Worm (Caenorhabditis elegans) whole organism, early embryonic: ENCODE data around the gene lin-38.

Experiments used
- B0310.2 ChIP-seq: sonication (generic microtip); optimal IDR thresholded peaks from 2 replicates; lab custom pipeline; 2016; ENCODE audit warnings: mild to moderate bottlenecking, missing genetic modification characterization, missing compliant biosample characterization
- F13C5.2 ChIP-seq: sonication (generic microtip); optimal IDR thresholded peaks from 2 replicates; lab custom pipeline; 2017; ENCODE audit warnings: mild to moderate bottlenecking, missing genetic modification characterization, inconsistent platforms, missing compliant biosample characterization
- aly-1 ChIP-seq: sonication (generic microtip); optimal IDR thresholded peaks from 2 replicates; lab custom pipeline; 2016; ENCODE audit warnings: missing genetic modification characterization, missing compliant biosample characterization
- ama-1 ChIP-seq: fragments of 150-350 bp; optimal IDR thresholded peaks from 2 replicates; lab custom pipeline; 2014
- ceh-13 ChIP-seq: fragments of 200-800 bp; sonication (Bioruptor generic); optimal IDR thresholded peaks from 2 replicates; lab custom pipeline; 2018; ENCODE audit warnings: mild to moderate bottlenecking, missing genetic modification characterization, missing compliant biosample characterization
- ceh-36 ChIP-seq: sonication (generic microtip); optimal IDR thresholded peaks from 2 replicates; lab custom pipeline; 2016; ENCODE audit warnings: missing genetic modification characterization, inconsistent platforms, missing compliant biosample characterization
- ets-7 ChIP-seq: sonication (generic microtip); optimal IDR thresholded peaks from 2 replicates; lab custom pipeline; 2016; ENCODE audit warnings: missing genotype, missing genetic modification characterization, missing compliant biosample characterization
- flt-1 ChIP-seq: fragments of 200-800 bp; sonication (Bioruptor generic); IDR thresholded peaks from 2 replicates; pipeline ENCODE4 v1.3.6; 2022; ENCODE audit warnings: missing genetic modification characterization, missing compliant biosample characterization
- hmbx-1 ChIP-seq: sonication (generic microtip); optimal IDR thresholded peaks from 2 replicates; lab custom pipeline; 2016; ENCODE audit warnings: mild to moderate bottlenecking, missing genetic modification characterization, missing compliant biosample characterization
- hmg-4 ChIP-seq: fragments of 200-800 bp; sonication (Bioruptor generic); optimal IDR thresholded peaks from 2 replicates; lab custom pipeline; 2018; ENCODE audit warnings: mild to moderate bottlenecking, missing genetic modification characterization, missing compliant biosample characterization
- hnd-1 ChIP-seq: sonication (generic microtip); optimal IDR thresholded peaks from 2 replicates; lab custom pipeline; 2016; ENCODE audit warnings: missing genetic modification characterization, missing compliant biosample characterization
- pes-1 ChIP-seq: fragments of 200-800 bp; sonication (Bioruptor generic); IDR thresholded peaks from 2 replicates; pipeline ENCODE4 v1.3.6; 2022; ENCODE audit warnings: missing genetic modification reagents, missing genetic modification characterization, missing compliant biosample characterization
- scrt-1 ChIP-seq: fragments of 200-800 bp; sonication (Bioruptor generic); IDR thresholded peaks from 2 replicates; pipeline ENCODE4 v1.3.6; 2022; ENCODE audit warnings: missing genetic modification characterization, missing compliant biosample characterization
- sea-1 ChIP-seq: fragments of 200-800 bp; sonication (Bioruptor generic); conservative IDR thresholded peaks from 2 replicates; pipeline ENCODE4 v1.3.6; 2022; ENCODE audit warnings: missing genetic modification characterization, missing compliant biosample characterization
- tbx-11 ChIP-seq: fragments of 200-800 bp; sonication (Bioruptor generic); IDR thresholded peaks from 2 replicates; pipeline ENCODE4 v1.3.6; 2022; ENCODE audit warnings: missing genetic modification characterization, missing compliant biosample characterization
- tbx-37 ChIP-seq: fragments of 200-800 bp; sonication (Bioruptor generic); conservative IDR thresholded peaks from 2 replicates; pipeline ENCODE4 v1.3.6; 2022; ENCODE audit warnings: missing genetic modification reagents, missing genetic modification characterization, missing compliant biosample characterization
- tra-4 ChIP-seq: sonication (generic microtip); optimal IDR thresholded peaks from 2 replicates; lab custom pipeline; 2017; ENCODE audit warnings: missing genetic modification characterization, missing compliant biosample characterization

lin-38 gene

DNA sequence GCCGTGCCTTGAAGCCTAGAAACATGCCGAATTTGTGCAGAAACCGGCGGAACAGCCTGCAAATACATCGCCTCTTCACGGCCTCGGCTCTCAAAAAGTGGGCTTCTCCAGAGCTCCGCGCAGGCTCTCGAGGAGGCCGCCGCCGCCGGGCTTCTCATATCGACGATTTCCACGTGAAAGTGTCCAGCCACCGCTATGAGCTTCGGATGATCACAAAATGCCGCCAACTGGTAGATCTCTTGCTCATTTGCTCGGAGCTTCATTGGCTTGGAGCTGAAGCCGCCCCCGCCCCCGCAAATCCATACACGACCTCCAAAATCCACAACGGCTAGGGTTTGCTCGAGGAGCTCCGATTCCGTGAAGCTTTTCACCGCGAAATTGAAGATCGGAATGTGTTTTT lies 15.2 kb upstream of the lin-38 start:
- TF ChIP-seq hmbx-1 (tag; lab: Kevin White, UChicago) (no peak), ama-1 (lab: Kevin White, UChicago) (no peak), ceh-13 (GFP tag; lab: Kevin White, UChicago) (no peak)

DNA sequence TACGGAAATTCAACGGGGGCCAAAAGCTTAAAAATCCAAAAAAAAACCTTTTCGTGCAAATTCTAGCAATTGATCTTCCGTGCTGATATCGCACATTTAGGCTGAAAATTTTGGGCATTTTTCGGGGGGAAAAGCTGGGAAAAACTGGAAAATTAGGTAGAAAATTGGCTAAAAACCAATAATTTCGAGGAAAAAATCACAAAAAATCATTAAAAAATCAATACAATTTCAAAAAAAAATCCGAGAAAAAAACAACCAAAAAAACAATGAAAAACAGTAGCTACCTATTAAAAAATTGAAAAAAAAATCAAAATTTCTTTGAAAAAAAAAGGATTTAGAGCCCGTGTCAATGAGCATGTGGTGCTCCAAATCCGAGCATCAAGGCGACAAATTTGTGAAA lies 7.9 kb upstream of the lin-38 start, which contains the start of gene Y48E1B.3:
Gene Y48E1B.3, minus strand, starts transcription at position 101 of the 400 bp plus-strand sequence.
- TF ChIP-seq F13C5.2 (tag; lab: Kevin White, UChicago) = no peak

DNA sequence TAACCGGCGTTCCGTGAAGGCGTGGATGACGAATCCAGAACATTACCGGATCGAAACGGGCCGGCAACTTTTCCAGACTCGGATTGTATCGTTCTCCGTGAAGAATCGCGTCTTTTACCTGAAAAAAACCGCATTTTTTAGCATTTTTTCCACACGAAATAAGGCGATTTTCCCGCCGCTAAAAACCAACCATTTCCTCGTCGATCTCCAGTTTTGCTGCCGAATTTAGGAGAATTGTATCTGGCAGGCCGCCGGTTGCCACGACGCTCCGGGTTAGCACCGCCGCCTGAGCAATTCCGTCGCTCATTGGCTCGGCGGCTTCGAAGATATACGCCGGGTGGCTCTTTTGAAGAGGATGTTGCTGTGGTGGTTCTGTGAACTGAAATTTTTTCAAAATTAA lies 1.3 kb upstream of the lin-38 start:
- TF ChIP-seq flt-1 (GFP tag; lab: Robert Waterston, UW) = no peak
- no peak for TF ChIP-seq ama-1 (lab: Kevin White, UChicago)
- no peak for TF ChIP-seq pes-1 (GFP tag; lab: Robert Waterston, UW)
- TF ChIP-seq ceh-13 (GFP tag; lab: Kevin White, UChicago) = no peak
- no peak for TF ChIP-seq ceh-36

DNA sequence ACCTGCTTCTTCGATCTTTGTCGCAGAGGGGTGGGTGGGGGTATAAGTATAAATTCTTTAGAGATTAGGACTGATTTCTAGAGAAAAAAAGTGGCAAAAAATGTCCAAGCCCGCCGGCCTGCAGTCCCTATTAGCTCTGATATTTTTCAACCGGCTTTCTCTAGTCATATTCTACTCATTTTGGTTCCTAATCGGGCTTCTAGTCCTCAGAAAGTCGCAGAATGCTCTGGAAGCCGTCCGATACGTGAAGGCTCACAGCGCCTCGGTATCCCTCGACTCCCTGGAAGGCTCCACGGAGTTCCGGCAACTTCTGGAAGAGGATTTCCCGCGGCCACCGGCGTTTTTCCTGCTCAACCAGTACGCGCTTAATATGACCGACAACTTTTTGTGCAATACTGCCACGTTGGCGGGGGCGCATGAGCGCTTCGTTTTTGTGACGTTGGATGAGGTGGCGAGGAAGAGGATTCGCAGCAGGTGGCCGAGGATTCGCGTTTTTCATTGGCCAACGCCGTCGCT lies 10.0 kb downstream of the lin-38 start, which contains the start of gene Y48E1B.8:
Gene Y48E1B.8, plus strand, starts transcription at position 51 of the 516 bp plus-strand sequence.
- TF ChIP-seq sea-1 (no peak), hnd-1 (tag; lab: Kevin White, UChicago) (no peak), F13C5.2 (tag; lab: Kevin White, UChicago) (no peak), ets-7 (tag; lab: Kevin White, UChicago) (no peak), pes-1 (GFP tag; lab: Robert Waterston, UW) (no peak), B0310.2 (tag; lab: Kevin White, UChicago) (no peak), flt-1 (GFP tag; lab: Robert Waterston, UW) (no peak), ama-1 (lab: Kevin White, UChicago) (no peak)

DNA sequence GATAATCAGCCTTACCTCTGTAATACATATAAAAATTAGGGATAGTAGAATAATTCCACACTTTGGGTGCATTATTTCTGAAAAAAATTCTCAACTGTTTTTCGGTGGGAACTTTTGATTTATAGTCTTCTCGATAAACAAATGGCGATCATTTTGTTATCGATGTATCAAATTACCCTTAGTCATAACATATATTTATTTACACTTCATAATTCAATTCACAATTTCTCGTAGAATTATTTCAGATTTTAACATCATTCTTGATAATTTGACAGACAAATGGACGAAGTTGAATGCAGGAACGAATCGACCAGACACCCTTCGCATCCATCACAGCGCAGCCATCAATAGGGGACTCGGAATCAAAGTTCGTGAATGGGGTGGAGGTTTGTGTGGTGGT lies 14.7 kb downstream of the lin-38 start, which contains the start of gene clec-145:
Gene clec-145, minus strand, starts transcription at position 101 of the 400 bp plus-strand sequence.
- TF ChIP-seq B0310.2 (tag; lab: Kevin White, UChicago) (no peak), ama-1 (lab: Kevin White, UChicago) (no peak), scrt-1 (GFP tag; lab: Robert Waterston, UW) (no peak), tbx-11 (no peak), F13C5.2 (tag; lab: Kevin White, UChicago) (no peak), hnd-1 (tag; lab: Kevin White, UChicago) (no peak), tra-4 (no peak), hmbx-1 (tag; lab: Kevin White, UChicago) (no peak), aly-1 (tag; lab: Kevin White, UChicago) (no peak), tbx-37 (GFP tag; lab: Robert Waterston, UW) (no peak), hmg-4 (GFP tag; lab: Kevin White, UChicago) (no peak), ceh-36 (no peak), ceh-13 (GFP tag; lab: Kevin White, UChicago) (no peak), pes-1 (GFP tag; lab: Robert Waterston, UW) (no peak), ets-7 (tag; lab: Kevin White, UChicago) (no peak), sea-1 (no peak), flt-1 (GFP tag; lab: Robert Waterston, UW) (no peak)

DNA sequence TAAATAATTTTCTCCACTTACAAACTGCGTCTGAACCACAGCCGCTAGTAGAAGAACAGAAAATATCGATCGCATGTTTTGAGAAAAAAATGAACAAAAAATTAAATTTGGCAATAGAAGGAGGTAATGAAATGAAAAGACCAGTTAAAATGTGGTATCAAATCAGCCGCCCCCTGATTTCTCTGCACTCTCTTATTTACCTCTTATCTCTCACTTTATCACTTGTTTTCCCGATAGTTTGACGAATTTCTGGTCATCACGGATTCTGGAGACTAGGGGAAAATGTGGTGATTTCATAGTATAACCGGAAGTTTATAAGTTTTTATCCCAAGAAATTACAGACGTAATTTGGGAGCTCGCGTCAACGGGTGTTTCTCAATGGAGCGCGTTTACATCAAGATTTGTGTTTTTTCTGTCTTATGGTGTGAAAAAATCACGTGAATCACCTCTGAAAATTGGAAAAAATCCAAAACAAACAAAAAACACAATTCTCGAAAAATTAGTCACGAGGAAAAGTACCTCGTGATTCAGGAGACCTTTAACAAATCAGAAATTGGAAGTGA lies 18.0 kb downstream of the lin-38 start, which contains the start of gene clec-146:
Gene clec-146, minus strand, starts transcription at position 116 of the 563 bp plus-strand sequence.
- no peak for TF ChIP-seq B0310.2 (tag; lab: Kevin White, UChicago)
- no peak for TF ChIP-seq scrt-1 (GFP tag; lab: Robert Waterston, UW)
- no peak for TF ChIP-seq flt-1 (GFP tag; lab: Robert Waterston, UW)
- TF ChIP-seq tbx-11 = no peak
- TF ChIP-seq hmbx-1 (tag; lab: Kevin White, UChicago) = no peak
- no peak for TF ChIP-seq aly-1 (tag; lab: Kevin White, UChicago)
- TF ChIP-seq tra-4 = no peak
- no peak for TF ChIP-seq pes-1 (GFP tag; lab: Robert Waterston, UW)
- TF ChIP-seq tbx-37 (GFP tag; lab: Robert Waterston, UW) = no peak
- no peak for TF ChIP-seq hmg-4 (GFP tag; lab: Kevin White, UChicago)
- TF ChIP-seq ama-1 (lab: Kevin White, UChicago) = no peak
- no peak for TF ChIP-seq sea-1
- no peak for TF ChIP-seq F13C5.2 (tag; lab: Kevin White, UChicago)
- TF ChIP-seq hnd-1 (tag; lab: Kevin White, UChicago) = no peak
- TF ChIP-seq ets-7 (tag; lab: Kevin White, UChicago) = no peak
- no peak for TF ChIP-seq ceh-36
- no peak for TF ChIP-seq ceh-13 (GFP tag; lab: Kevin White, UChicago)

DNA sequence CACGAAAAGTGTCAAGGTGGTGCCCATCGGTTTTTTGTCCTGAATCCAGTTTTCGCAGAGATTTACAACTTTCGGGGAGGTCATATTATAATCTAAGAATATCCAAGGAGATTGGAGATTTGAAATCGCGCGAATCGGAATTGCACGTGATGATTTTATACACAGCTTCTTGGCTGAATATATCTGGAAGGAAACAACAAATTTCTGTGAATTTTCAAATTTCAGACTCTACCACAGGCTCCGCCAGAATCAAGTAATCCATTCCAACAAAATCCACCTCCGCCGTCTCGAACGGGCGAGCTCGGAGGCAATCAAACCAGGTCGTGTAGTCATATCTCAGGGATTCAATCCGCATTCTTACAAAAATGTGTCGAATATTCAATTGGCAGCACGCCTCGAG lies 19.6 kb downstream of the lin-38 start:
- no peak for TF ChIP-seq scrt-1 (GFP tag; lab: Robert Waterston, UW)
- no peak for TF ChIP-seq ceh-36
- no peak for TF ChIP-seq sea-1
- TF ChIP-seq F13C5.2 (tag; lab: Kevin White, UChicago) = no peak
- no peak for TF ChIP-seq B0310.2 (tag; lab: Kevin White, UChicago)

DNA sequence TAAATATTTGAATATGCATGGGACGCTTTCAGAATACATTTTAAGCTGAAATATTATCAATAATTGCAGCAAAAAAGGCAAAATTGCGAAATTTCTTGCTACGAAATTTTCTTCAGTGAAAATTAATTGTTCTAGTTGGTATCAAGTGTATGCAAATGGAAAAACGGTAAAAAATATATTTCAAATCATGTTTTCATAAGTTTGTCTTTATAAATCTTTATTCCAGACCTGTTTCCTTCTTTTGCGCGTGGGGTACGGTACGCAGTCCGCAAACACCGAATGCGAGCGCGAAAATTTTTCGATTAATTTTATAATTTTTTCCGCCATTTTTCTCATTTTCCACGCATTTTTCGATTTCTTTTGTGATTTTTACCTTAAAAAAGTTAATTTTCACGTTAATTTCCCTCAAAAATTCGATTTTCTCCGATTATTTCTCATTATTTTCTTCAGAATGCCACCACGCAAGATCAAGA lies 20.8 kb downstream of the lin-38 start, which contains the start of the genes fbxc-23 and csc-1:
Gene fbxc-23, minus strand, starts transcription at position 51 of the 473 bp plus-strand sequence.
Gene csc-1, plus strand, starts transcription at position 451 of the 473 bp plus-strand sequence.
- TF ChIP-seq F13C5.2 (tag; lab: Kevin White, UChicago) (peak; percentile 49), ceh-13 (GFP tag; lab: Kevin White, UChicago) (no peak), hmg-4 (GFP tag; lab: Kevin White, UChicago) (no peak)
